Fruit fly (Drosophila melanogaster) whole organism, pupa: Measurements from ENCODE around the gene CG5592.

Experiments used
- CG13204 ChIP-seq: fragments of 200-800 bp; sonication (Bioruptor generic); optimal IDR thresholded peaks from 2 replicates; lab custom pipeline; 2018; ENCODE audit warnings: missing biosample characterization, mild to moderate bottlenecking, missing genetic modification characterization, moderate library complexity
- CG14655 ChIP-seq: fragments of 200-800 bp; sonication (Bioruptor generic); optimal IDR thresholded peaks from 3 replicates; lab custom pipeline; 2017; ENCODE audit warnings: mild to moderate bottlenecking, missing biosample characterization, missing genetic modification reagents, missing genetic modification characterization
- CG32121 ChIP-seq: fragments of 200-800 bp; sonication (Bioruptor generic); IDR thresholded peaks from 2 replicates; pipeline ENCODE4 v1.3.6; 2022; ENCODE audit warnings: missing biosample characterization, missing genetic modification characterization
- CG34367 ChIP-seq: fragments of 200-800 bp; sonication (Bioruptor generic); optimal IDR thresholded peaks from 2 replicates; lab custom pipeline; 2018; ENCODE audit warnings: missing biosample characterization, mild to moderate bottlenecking, missing genetic modification characterization
- CG8159 ChIP-seq: fragments of 200-800 bp; sonication (Bioruptor generic); optimal IDR thresholded peaks from 3 replicates; lab custom pipeline; 2018; ENCODE audit warnings: missing biosample characterization, mild to moderate bottlenecking, missing genetic modification characterization, moderate library complexity
- D1 ChIP-seq: fragments of 200-800 bp; sonication (Bioruptor generic); optimal IDR thresholded peaks from 2 replicates; lab custom pipeline; 2018; ENCODE audit warnings: missing biosample characterization, mild to moderate bottlenecking, missing genetic modification characterization, moderate library complexity
- EcR ChIP-seq: fragments of 200-800 bp; sonication (Bioruptor generic); optimal IDR thresholded peaks from 3 replicates; lab custom pipeline; 2019; ENCODE audit warnings: missing biosample characterization, missing genetic modification characterization, mild to moderate bottlenecking, moderate library complexity, missing genetic modification reagents
- Ets98B ChIP-seq: fragments of 200-800 bp; sonication (Bioruptor generic); IDR thresholded peaks from 2 replicates; pipeline ENCODE4 v1.3.6; 2022; ENCODE audit warnings: missing biosample characterization, missing genetic modification characterization
- Pif1A ChIP-seq: fragments of 200-800 bp; sonication (Bioruptor generic); optimal IDR thresholded peaks from 3 replicates; lab custom pipeline; 2016; ENCODE audit warnings: missing biosample characterization, missing genetic modification characterization
- Pif1B ChIP-seq: fragments of 200-800 bp; sonication (Bioruptor generic); optimal IDR thresholded peaks from 3 replicates; lab custom pipeline; 2016; ENCODE audit warnings: missing biosample characterization, missing genetic modification characterization
- Snoo ChIP-seq: fragments of 200-800 bp; sonication (Bioruptor generic); optimal IDR thresholded peaks from 3 replicates; lab custom pipeline; 2017; ENCODE audit warnings: missing biosample characterization, mild to moderate bottlenecking, missing genetic modification characterization, inconsistent platforms
- fd96Ca ChIP-seq: fragments of 200-800 bp; sonication (Bioruptor generic); IDR thresholded peaks from 3 replicates; pipeline ENCODE4 v1.3.6; 2022; ENCODE audit warnings: missing biosample characterization, missing genetic modification characterization

DNA sequence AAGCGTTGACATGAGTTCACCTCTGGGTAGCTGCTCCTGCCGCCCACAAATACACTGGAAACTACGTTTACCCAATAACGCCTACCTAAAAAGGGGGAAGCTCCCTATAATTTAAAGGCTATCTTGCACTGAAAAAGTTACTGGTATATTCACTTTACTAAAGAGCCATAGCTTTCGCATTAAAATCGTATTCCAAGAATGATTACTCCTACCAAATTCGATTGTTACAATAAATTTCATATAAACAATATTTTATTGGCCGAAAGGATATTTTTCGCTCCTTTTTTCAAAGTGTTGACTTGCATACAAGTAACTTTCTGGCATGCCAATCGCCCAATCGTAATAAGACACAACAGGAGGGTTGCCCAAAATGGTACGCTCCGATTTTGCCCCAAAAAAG, 30.5 kb upstream of the CG5592 start:
- TF ChIP-seq fd96Ca (GFP tag; lab: Robert Waterston, UW) = no peak
- TF ChIP-seq EcR = no peak
- no peak for TF ChIP-seq CG34367 (tag; lab: Kevin White, UChicago)
- TF ChIP-seq CG13204 = no peak
- TF ChIP-seq Pif1B (GFP tag; lab: Kevin White, UChicago) = no peak
- no peak for TF ChIP-seq Ets98B (GFP tag; lab: Robert Waterston, UW)
- TF ChIP-seq Pif1A (GFP tag; lab: Kevin White, UChicago) = no peak
- peak; percentile 11 for TF ChIP-seq Snoo (tag; lab: Kevin White, UChicago)
- TF ChIP-seq CG14655 = no peak
- no peak for TF ChIP-seq CG32121 (GFP tag; lab: Robert Waterston, UW)
- TF ChIP-seq D1 (tag; lab: Kevin White, UChicago) = no peak
- TF ChIP-seq CG8159 = peak; percentile 42
